Fruit fly (Drosophila melanogaster) whole organism, embryonic: Measurements from ENCODE around the gene CG10226.

Experiments used
- CG10462 ChIP-seq: fragments of 200-800 bp; sonication (Bioruptor generic); optimal IDR thresholded peaks from 2 replicates; lab custom pipeline; 2016; ENCODE audit warnings: missing biosample characterization, missing genetic modification characterization
- CG11723 ChIP-seq: fragments of 200-800 bp; sonication (Bioruptor generic); optimal IDR thresholded peaks from 2 replicates; lab custom pipeline; 2017; ENCODE audit warnings: missing biosample characterization, mild to moderate bottlenecking, missing genetic modification characterization
- CG13296 ChIP-seq: fragments of 200-800 bp; sonication (Bioruptor generic); optimal IDR thresholded peaks from 3 replicates; lab custom pipeline; 2018; ENCODE audit warnings: missing biosample characterization, mild to moderate bottlenecking, missing genetic modification characterization
- CG34376 ChIP-seq: fragments of 200-800 bp; sonication (Bioruptor generic); optimal IDR thresholded peaks from 2 replicates; lab custom pipeline; 2018; ENCODE audit warnings: missing biosample characterization, mild to moderate bottlenecking, missing genetic modification characterization
- CG4617 ChIP-seq: fragments of 200-800 bp; sonication (Bioruptor generic); optimal IDR thresholded peaks from 3 replicates; lab custom pipeline; 2016; ENCODE audit warnings: missing biosample characterization, missing genetic modification characterization, borderline replicate concordance
- CG8924 ChIP-seq: fragments of 200-800 bp; optimal IDR thresholded peaks from 3 replicates; lab custom pipeline; 2019; ENCODE audit warnings: missing biosample characterization, mild to moderate bottlenecking, missing genetic modification characterization, moderate library complexity
- ERR ChIP-seq: fragments of 200-800 bp; sonication (Bioruptor generic); optimal IDR thresholded peaks from 2 replicates; lab custom pipeline; 2016; ENCODE audit warnings: missing biosample characterization, missing genetic modification characterization
- Sin3A ChIP-seq: fragments of >200 bp; optimal IDR thresholded peaks from 2 replicates; lab custom pipeline; 2018
- gcm2 ChIP-seq: fragments of 200-800 bp; sonication (Bioruptor generic); optimal IDR thresholded peaks from 2 replicates; lab custom pipeline; 2016; ENCODE audit warnings: missing biosample characterization, missing genetic modification characterization
- p53 ChIP-seq: fragments of 200-800 bp; sonication (Bioruptor generic); optimal IDR thresholded peaks from 2 replicates; lab custom pipeline; 2016; ENCODE audit warnings: missing biosample characterization, missing genetic modification characterization
- sr ChIP-seq: fragments of 200-800 bp; sonication (Bioruptor generic); IDR thresholded peaks from 3 replicates; pipeline ENCODE4 v1.3.6; 2022; ENCODE audit warnings: missing biosample characterization, missing genetic modification characterization
- zfh1 ChIP-seq: fragments of 200-800 bp; sonication (Bioruptor generic); IDR thresholded peaks from 3 replicates; pipeline ENCODE4 v1.3.6; 2022; ENCODE audit warnings: missing biosample characterization, missing genetic modification characterization

DNA sequence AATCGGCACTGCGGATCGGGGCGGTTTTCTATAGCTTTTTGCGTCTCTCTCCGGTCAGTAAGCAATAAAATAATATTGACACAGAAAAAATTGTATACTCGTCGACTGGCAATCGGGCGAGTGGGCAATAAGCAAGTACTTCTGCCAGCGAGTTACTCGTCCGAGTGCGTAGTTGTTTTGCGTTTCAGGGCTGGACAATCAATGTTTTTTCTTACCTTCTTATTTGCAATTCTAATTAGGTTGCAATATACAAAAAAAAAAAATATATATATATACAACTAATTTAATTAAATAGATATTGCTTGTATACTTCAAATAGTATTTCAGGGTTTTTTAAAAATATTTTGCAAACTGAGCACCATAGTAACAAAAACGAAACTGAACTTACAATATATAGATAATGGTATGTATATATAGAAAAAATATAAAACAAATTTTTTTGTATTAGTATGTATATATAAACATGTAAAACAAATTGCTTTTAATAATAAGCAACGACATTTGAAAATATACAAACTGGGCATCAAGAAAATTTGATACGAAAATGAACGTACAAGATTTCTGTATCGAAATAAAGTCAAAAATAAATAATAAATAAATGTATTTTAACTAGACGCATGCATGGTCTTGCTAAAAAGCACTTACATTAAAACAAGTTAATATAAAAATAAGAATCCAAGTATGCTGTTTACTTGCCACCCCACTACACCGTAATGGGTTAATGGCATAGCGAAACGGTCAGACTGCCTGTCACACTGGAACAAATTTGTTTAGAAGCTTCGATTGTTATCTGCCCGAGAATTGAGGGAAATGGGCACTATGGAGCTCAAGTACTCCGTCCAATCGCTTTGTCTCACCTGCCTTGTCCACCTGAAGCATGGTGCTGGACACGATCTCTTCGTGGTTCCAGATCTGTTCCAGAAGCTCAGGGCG is 50.6 kb downstream of the CG10226 start, which contains the start of the genes D19A and CG7386:
- TF ChIP-seq p53 (no peak), CG34376 (GFP tag; lab: Kevin White, UChicago) (no peak), zfh1 (peak; percentile 72), sr (GFP tag; lab: Robert Waterston, UW) (0 out of 3 replicates have a peak, but pooled peaks have one; percentile 8), gcm2 (peak; percentile 49), CG11723 (GFP tag; lab: Kevin White, UChicago) (peak; percentile 16), Sin3A (no peak), ERR (GFP tag; lab: Kevin White, UChicago) (peak; percentile 2), CG13296 (GFP tag; lab: Kevin White, UChicago) (peak; percentile 57), CG10462 (no peak), CG4617 (GFP tag; lab: Kevin White, UChicago) (peak; percentile 7), CG8924 (tag; lab: Kevin White, UChicago) (peak; percentile 69)
